Worm (Caenorhabditis elegans) whole organism, L4/young adult: Measurements from ENCODE around the gene T19D7.7.

Experiments used
- W03F9.2 ChIP-seq: fragments of 150-350 bp; optimal IDR thresholded peaks from 2 replicates; lab custom pipeline; 2014; ENCODE audit warnings: missing biosample characterization, missing genetic modification characterization
- dao-5 ChIP-seq: sonication (generic microtip); optimal IDR thresholded peaks from 2 replicates; lab custom pipeline; 2016; ENCODE audit warnings: missing genotype, missing genetic modification characterization, moderate library complexity, missing compliant biosample characterization
- him-1 ChIP-seq: sonication (generic microtip); optimal IDR thresholded peaks from 2 replicates; lab custom pipeline; 2016; ENCODE audit warnings: missing genotype, missing genetic modification reagents, missing genetic modification characterization, missing compliant biosample characterization

ce11 chrX:661727-662330 lies 19.0 kb downstream of the T19D7.7 start, which contains the start of gene rund-1:
- peak; percentile 54 for TF ChIP-seq him-1 (tag; lab: Kevin White, UChicago)
- TF ChIP-seq W03F9.2 (tag; lab: Kevin White, UChicago): no peak
- TF ChIP-seq dao-5: no peak
